Worm (Caenorhabditis elegans): Measurements from ENCODE around the gene F41G3.19.

F41G3.19 gene

ce11 chrII:6756232-6756631 is 4.3 kb upstream of the F41G3.19 start, which contains the start of gene F41G3.3:
F41G3.3 (plus strand) TSS chrII:6756532.
- no peak for TF ChIP-seq unc-62 (GFP tag; optimal IDR thresholded peaks at IDR 0.05)

DNA sequence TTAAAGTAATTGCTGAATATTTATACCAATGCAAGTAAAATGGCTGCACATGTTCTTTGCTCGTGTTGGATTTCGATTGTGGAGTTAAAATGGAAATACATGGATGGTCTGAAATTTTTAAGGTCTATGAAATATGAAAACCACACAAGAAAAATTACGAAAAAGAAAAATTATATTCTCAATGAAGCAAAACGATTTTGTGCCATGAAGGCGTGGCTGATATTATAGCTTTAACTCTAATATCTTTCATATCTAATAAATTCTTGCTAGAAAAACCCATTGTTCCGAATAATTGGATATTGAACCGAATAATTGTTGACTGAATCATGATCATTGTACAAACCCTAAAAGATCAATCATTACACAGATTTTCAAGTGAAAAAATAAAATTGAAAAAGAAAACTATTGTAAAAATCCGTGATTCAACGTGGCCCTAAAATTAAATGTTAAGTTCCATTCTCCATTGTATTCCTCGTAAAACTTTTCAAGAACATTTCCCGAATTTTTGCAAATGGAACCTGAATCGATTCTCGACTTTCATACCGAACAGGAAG is 2.8 kb upstream of the F41G3.19 start, which contains the start of the genes srx-95 and fis-1:
TSS of gene srx-95 (minus strand) at position 101 of the 554 bp plus-strand sequence.
TSS of gene fis-1 (plus strand) at position 504 of the 554 bp plus-strand sequence.
- TF ChIP-seq unc-62 (GFP tag; optimal IDR thresholded peaks at IDR 0.05): no peak

DNA sequence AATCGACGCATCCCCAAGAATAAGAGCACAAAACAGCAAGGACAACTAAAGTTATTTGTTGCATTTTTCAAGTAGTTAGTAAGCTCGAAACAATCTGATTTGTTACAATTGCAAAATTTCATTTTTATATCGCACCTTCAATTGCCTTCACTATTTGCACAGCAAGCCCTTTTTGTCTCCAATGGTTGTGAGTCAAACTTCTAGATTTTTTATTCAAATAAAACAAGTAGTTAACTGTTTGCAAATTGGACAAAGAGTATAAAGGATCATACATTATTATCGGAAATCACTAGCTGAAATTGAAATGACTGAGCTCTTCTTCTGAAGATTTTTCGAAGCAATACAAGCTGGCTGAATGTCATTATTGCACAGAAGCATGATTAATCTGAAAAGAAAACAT is 923 bp upstream of the F41G3.19 start, which contains the start of gene F41G3.21:
TSS of gene F41G3.21 (minus strand) at position 101 of the 400 bp plus-strand sequence.
- no peak for TF ChIP-seq unc-62 (GFP tag; optimal IDR thresholded peaks at IDR 0.05)

ce11 chrII:6750929-6751328 is 998 bp downstream of the F41G3.19 start, which contains the start of gene F41G3.20:
F41G3.20 (minus strand) TSS chrII:6751029.
- TF ChIP-seq unc-62 (GFP tag; optimal IDR thresholded peaks at IDR 0.05): no peak

DNA sequence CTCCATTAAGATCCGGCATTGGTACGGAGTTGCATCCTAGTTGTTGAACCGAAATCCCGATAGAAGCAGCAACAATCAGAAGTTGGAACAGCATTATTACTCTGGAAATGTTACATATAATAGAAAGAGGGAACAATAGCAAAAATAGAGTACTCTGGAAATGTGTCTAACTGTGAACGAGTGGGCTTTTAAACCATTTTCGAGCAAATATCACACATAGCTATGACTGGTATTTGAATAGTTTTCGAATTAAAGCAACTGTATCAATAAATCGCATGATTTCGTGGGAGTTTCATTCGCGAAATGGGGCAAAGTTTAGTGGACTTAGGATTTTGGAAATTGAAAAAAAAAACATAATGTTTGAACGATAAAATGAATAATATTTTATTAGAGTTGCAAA is 2.5 kb downstream of the F41G3.19 start, which contains the start of gene F41G3.10:
TSS of gene F41G3.10 (minus strand) at position 101 of the 400 bp plus-strand sequence.
- no peak for TF ChIP-seq unc-62 (GFP tag; optimal IDR thresholded peaks at IDR 0.05)

DNA sequence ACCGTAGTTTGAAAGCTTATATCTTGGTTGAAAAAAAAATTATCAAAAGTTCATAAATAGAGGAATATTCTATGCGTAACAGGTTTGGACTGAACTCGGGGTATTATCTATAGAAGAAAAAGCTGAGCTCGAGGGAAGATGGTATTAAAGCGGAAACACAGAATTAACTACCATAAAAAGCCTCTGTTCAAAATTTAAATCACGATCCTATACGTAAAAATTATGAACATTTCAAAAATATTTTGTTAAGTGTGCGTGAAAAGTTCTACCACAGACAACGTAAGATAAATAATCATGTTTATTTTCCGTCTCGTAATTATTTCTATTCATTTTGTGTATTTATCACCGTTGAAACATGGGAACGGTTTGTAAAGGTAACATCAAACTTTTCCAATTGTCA is 5.5 kb downstream of the F41G3.19 start, which contains the start of gene F41G3.5:
TSS of gene F41G3.5 (plus strand) at position 301 of the 400 bp plus-strand sequence.
- TF ChIP-seq unc-62 (GFP tag; optimal IDR thresholded peaks at IDR 0.05): no peak

DNA sequence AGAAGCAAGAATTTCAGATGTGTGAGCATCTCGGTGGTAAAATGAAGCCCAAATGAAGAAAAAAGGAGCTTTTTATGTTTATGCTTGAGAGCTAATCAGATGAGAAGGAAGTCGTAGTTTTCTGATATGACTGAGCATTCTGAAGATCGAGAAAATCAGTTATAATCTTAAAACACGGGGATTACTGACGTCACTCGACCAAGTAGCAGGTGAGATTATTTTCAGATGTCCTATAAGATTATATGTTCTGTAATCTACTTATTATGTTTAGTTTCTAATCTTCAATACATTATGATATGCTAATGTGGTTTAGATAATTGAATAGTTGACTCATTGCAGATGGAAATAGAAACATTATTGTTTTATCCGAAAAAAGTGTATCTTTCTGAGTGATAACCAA is 6.1 kb downstream of the F41G3.19 start, which contains the start of gene ins-14:
TSS of gene ins-14 (minus strand) at position 32 of the 400 bp plus-strand sequence.
- no peak for TF ChIP-seq unc-62 (GFP tag; optimal IDR thresholded peaks at IDR 0.05)

DNA sequence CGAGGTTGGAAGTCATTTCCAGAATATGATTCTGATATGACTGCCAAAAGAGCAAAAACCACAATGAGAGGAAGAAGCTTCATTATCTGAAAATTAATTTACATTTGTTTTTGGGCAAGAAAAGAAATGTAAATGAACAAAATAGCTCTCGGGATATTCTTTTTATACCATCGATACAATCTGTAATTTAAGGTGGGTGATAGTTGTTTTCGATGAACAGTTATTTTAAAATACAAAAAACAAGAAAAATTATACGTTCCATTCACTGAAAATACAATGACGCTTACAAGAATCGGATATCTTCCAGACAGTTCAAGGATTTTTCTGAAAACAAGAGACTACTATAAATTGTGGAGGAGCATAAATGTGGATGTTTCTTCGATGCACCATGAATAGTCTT is 7.3 kb downstream of the F41G3.19 start, which contains the start of gene ins-15:
TSS of gene ins-15 (minus strand) at position 101 of the 400 bp plus-strand sequence.
- no peak for TF ChIP-seq unc-62 (GFP tag; optimal IDR thresholded peaks at IDR 0.05)

DNA sequence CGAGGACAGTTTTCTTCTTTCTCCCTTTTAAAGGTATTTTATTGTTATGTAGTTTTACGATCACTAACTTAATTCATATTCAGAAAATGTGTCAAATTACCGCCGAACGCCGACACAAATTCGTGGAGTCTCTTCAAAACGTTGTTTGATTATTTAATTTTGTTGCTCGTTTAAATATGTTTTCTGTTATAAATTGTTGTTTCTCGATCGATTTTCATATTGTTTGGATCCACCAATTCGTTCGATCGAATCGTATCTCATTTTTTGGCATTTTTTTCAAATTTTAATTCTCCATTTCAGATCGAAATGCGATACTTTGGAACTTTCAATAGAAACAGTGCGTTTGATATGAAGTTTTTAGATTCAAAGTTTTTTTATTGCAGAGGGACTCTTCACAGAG is 9.3 kb downstream of the F41G3.19 start, which contains the start of gene F41G3.6:
TSS of gene F41G3.6 (plus strand) at position 301 of the 400 bp plus-strand sequence.
- no peak for TF ChIP-seq unc-62 (GFP tag; optimal IDR thresholded peaks at IDR 0.05)

- TF ChIP-seq unc-62 (GFP tag; optimal IDR thresholded peaks at IDR 0.05): no peak
Measured at ce11 chrII:6741428-6741827, 10.5 kb downstream of the F41G3.19 start, which contains the start of gene exos-8. exos-8 (plus strand) TSS chrII:6741691.

ce11 chrII:6736604-6737003 is 15.3 kb downstream of the F41G3.19 start, which contains the start of gene T14B4.1:
T14B4.1 (plus strand) TSS chrII:6736904.
- no peak for TF ChIP-seq unc-62 (GFP tag; optimal IDR thresholded peaks at IDR 0.05)

DNA sequence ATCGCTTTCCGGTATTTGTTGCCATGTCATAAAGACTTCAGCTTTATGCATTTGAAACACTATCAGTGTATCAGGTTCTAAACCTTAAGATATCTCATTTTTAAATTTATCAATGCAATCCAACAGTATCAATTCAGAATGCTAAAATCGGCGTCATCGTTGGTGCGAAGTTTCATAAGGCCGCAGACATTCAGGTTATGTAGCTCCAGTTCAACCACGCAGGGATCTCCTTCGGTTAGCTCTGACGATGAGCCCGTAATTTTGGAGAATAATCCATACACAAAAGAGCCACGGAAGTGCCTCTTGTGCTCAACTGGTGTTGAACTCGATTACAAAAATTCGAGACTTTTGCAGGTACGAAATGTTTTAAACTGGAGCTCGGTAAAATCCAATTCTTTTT is 15.9 kb downstream of the F41G3.19 start, which contains the start of gene mrps-18.C:
TSS of gene mrps-18.C (plus strand) at position 138 of the 400 bp plus-strand sequence.
- no peak for TF ChIP-seq unc-62 (GFP tag; optimal IDR thresholded peaks at IDR 0.05)

DNA sequence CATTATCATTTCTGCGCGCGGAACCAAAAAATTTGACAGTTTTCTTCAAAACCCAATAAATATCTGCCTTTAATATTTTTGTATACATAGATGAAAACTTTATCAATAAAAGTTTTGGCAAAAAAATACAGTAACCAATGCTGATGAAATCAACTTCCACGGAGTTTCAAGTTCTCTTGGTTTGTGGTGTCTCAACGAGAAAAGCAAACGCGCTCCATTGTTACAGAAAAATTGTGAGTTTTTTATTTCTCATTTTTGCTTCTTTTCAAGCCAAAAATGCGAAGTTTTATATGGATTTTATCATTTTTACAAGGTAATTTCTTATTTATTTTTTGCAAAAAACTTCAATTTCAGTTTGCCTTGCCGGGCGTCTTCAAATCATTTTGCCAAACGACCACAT is 17.3 kb downstream of the F41G3.19 start, which contains the start of gene T14B4.3:
TSS of gene T14B4.3 (plus strand) at position 264 of the 400 bp plus-strand sequence.
- TF ChIP-seq unc-62 (GFP tag; optimal IDR thresholded peaks at IDR 0.05): no peak

DNA sequence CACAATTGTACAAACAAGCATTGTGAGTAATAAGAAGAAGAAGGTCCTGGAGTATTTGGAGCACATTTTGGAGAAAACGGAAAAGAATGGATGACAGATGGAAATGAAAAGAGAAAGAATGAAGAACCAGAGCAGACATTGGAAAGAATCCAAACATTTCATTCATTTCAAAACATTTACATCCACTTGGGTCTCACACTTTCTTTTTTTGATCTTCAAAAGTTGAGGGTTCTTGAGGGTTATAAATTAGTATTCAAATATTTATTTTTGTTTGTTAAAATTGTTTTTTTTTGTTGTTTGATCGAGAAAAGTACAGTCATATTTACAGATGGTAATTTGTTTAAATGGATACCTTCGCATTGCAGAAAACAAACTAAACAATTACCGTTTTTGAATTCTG is 18.2 kb downstream of the F41G3.19 start, which contains the start of gene T14B4.9:
TSS of gene T14B4.9 (minus strand) at position 101 of the 400 bp plus-strand sequence.
- no peak for TF ChIP-seq unc-62 (GFP tag; optimal IDR thresholded peaks at IDR 0.05)

DNA sequence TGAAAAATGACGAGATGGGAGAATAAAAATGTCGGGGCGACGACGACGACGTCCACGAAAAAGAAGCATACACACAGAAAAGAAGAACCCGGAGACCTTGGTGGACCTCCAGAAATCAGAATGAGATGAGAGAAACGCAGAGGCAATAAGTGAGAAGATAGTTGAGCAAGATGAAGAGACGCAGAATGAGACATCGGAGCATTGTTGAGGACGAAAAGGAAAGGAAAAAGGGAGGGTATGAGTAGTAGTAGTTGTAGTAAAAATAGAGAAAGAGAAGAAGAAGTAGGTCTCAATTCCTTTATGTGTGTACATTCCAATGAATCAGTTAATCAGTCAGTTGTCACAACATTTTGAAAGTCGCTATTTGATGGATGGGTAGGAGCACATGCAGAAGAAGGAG is 22.6 kb downstream of the F41G3.19 start, which contains the start of gene T14B4.8:
TSS of gene T14B4.8 (minus strand) at position 60 of the 400 bp plus-strand sequence.
- TF ChIP-seq unc-62 (GFP tag; optimal IDR thresholded peaks at IDR 0.05): no peak

- TF ChIP-seq unc-62 (GFP tag; optimal IDR thresholded peaks at IDR 0.05): no peak
Measured at ce11 chrII:6726814-6727213, 25.1 kb downstream of the F41G3.19 start.

Data from whole organism, dauer.